Worm (Caenorhabditis elegans) whole organism, L4 larva: ENCODE data around the gene glc-4.

Source experiments
- R02D3.7 ChIP-seq: fragments of 150-350 bp; sonication (generic microtip); optimal IDR thresholded peaks from 3 replicates; lab custom pipeline; 2014; ENCODE audit warnings: missing biosample characterization, missing genetic modification characterization
- T20F7.1 ChIP-seq: fragments of 200-800 bp; sonication (Bioruptor generic); optimal IDR thresholded peaks from 2 replicates; lab custom pipeline; 2018; ENCODE audit warnings: mild to moderate bottlenecking, missing genetic modification characterization, missing compliant biosample characterization
- Y105C5A.15 ChIP-seq: fragments of 200-800 bp; sonication (Bioruptor generic); IDR thresholded peaks from 2 replicates; pipeline ENCODE4 v1.3.6; 2022; ENCODE audit warnings: missing genetic modification characterization, missing compliant biosample characterization
- Y48G9A.11 ChIP-seq: fragments of 200-800 bp; sonication (Bioruptor generic); IDR thresholded peaks from 2 replicates; pipeline ENCODE4 v1.3.6; 2022; ENCODE audit warnings: missing genetic modification reagents, missing genetic modification characterization, missing compliant biosample characterization
- Y5F2A.4 ChIP-seq: fragments of 200-800 bp; sonication (Bioruptor generic); optimal IDR thresholded peaks from 2 replicates; lab custom pipeline; 2018; ENCODE audit warnings: mild to moderate bottlenecking, missing genetic modification characterization, missing compliant biosample characterization
- aha-1 ChIP-seq: fragments of 150-350 bp; peaks from one replicate; lab custom pipeline; 2014; ENCODE audit warnings: missing biosample characterization, missing genetic modification characterization
- ama-1 ChIP-seq: fragments of 150-350 bp; optimal IDR thresholded peaks from 2 replicates; lab custom pipeline; 2014; ENCODE audit warnings: inconsistent platforms, mixed read lengths
- arid-1 ChIP-seq: fragments of 200-800 bp; sonication (Bioruptor generic); conservative IDR thresholded peaks from 2 replicates; pipeline ENCODE4 v1.3.6; 2022; ENCODE audit warnings: missing genetic modification reagents, missing genetic modification characterization, missing compliant biosample characterization
- attf-4 ChIP-seq: sonication (generic microtip); optimal IDR thresholded peaks from 3 replicates; lab custom pipeline; 2017; ENCODE audit warnings: missing biosample characterization, missing genetic modification characterization
- ceh-62 ChIP-seq: sonication (generic microtip); optimal IDR thresholded peaks from 2 replicates; lab custom pipeline; 2017; ENCODE audit warnings: missing biosample characterization, missing genetic modification characterization
- daf-12 ChIP-seq: fragments of 150-350 bp; optimal IDR thresholded peaks from 2 replicates; lab custom pipeline; 2014; ENCODE audit warnings: missing biosample characterization, missing genetic modification reagents, missing genetic modification characterization
- daf-16 ChIP-seq, 3 experiments: sonication (generic microtip); optimal IDR thresholded peaks; 2 replicates each; lab custom pipeline; 2016 to 2017; ENCODE audit warnings: missing genetic modification characterization in 3 of 3, missing genetic modification reagents in 3 of 3, mild to moderate bottlenecking in 2 of 3, missing compliant biosample characterization in 2 of 3, missing biosample characterization in 1 of 3, moderate library complexity in 1 of 3
- dmd-6 ChIP-seq: fragments of 200-800 bp; sonication (Bioruptor generic); IDR thresholded peaks from 2 replicates; pipeline ENCODE4 v1.3.6; 2022; ENCODE audit warnings: missing genetic modification reagents, missing genetic modification characterization, missing compliant biosample characterization
- dmd-8 ChIP-seq: fragments of 200-800 bp; sonication (Bioruptor generic); IDR thresholded peaks from 2 replicates; pipeline ENCODE4 v1.3.6; 2022; ENCODE audit warnings: missing genetic modification characterization, missing compliant biosample characterization
- dve-1 ChIP-seq: sonication (generic microtip); optimal IDR thresholded peaks from 2 replicates; lab custom pipeline; 2017; ENCODE audit warnings: antibody characterized with exemption, mild to moderate bottlenecking, missing genetic modification characterization, missing compliant biosample characterization; ENCODE audit not compliant: insufficient read depth
- fkh-10 ChIP-seq: fragments of 150-350 bp; optimal IDR thresholded peaks from 2 replicates; lab custom pipeline; 2014; ENCODE audit warnings: missing biosample characterization, missing genetic modification reagents, missing genetic modification characterization
- gei-8 ChIP-seq: fragments of 200-800 bp; sonication (Bioruptor generic); optimal IDR thresholded peaks from 2 replicates; lab custom pipeline; 2018; ENCODE audit warnings: mild to moderate bottlenecking, missing genetic modification characterization, missing compliant biosample characterization
- hif-1 ChIP-seq, 2 experiments: sonication (generic microtip); optimal IDR thresholded peaks; 2 replicates each; lab custom pipeline; 2016 to 2017; ENCODE audit warnings: missing compliant biosample characterization in 2 of 2, missing genetic modification characterization in 2 of 2, missing genetic modification reagents in 2 of 2, missing genotype in 2 of 2, mild to moderate bottlenecking in 1 of 2
- hlh-11 ChIP-seq: fragments of 200-800 bp; sonication (Bioruptor generic); optimal IDR thresholded peaks from 2 replicates; lab custom pipeline; 2018; ENCODE audit warnings: mild to moderate bottlenecking, missing genetic modification characterization, missing compliant biosample characterization
- hlh-30 ChIP-seq: sonication (generic microtip); optimal IDR thresholded peaks from 2 replicates; lab custom pipeline; 2017; ENCODE audit warnings: antibody characterized with exemption, mild to moderate bottlenecking, missing genetic modification characterization, missing compliant biosample characterization; ENCODE audit not compliant: insufficient read depth
- lim-7 ChIP-seq: fragments of 200-800 bp; sonication (Bioruptor generic); IDR thresholded peaks from 2 replicates; pipeline ENCODE4 v1.3.6; 2022; ENCODE audit warnings: missing genetic modification characterization, missing compliant biosample characterization
- lin-1 ChIP-seq: fragments of 200-800 bp; sonication (Bioruptor generic); IDR thresholded peaks from 2 replicates; pipeline ENCODE4 v1.3.6; 2022; ENCODE audit warnings: missing genetic modification reagents, missing genetic modification characterization, missing compliant biosample characterization
- lin-13 ChIP-seq: fragments of 150-350 bp; optimal IDR thresholded peaks from 2 replicates; lab custom pipeline; 2014; ENCODE audit warnings: missing biosample characterization, missing genetic modification reagents, missing genetic modification characterization
- lin-15B ChIP-seq: fragments of 150-350 bp; sonication (generic microtip); optimal IDR thresholded peaks from 3 replicates; lab custom pipeline; 2014; ENCODE audit warnings: missing biosample characterization, missing genetic modification characterization
- lin-29 ChIP-seq: fragments of 200-800 bp; sonication (Bioruptor generic); IDR thresholded peaks from 2 replicates; pipeline ENCODE4 v1.3.6; 2022; ENCODE audit warnings: missing genetic modification reagents, missing genetic modification characterization, missing compliant biosample characterization
- lsy-2 ChIP-seq, 2 experiments: fragments of 150-350 bp in 1 of 2; sonication (generic microtip) in 1 of 2; optimal IDR thresholded peaks; 2 replicates each; lab custom pipeline; 2014 to 2017; ENCODE audit warnings: missing biosample characterization in 2 of 2, missing genetic modification characterization in 2 of 2
- madf-5 ChIP-seq, 2 experiments: fragments of 200-800 bp; sonication (Bioruptor generic); IDR thresholded peaks; 2 replicates each; pipeline ENCODE4 v1.3.6; 2022; ENCODE audit warnings: missing compliant biosample characterization in 2 of 2, missing genetic modification characterization in 2 of 2
- mdl-1 ChIP-seq, 2 experiments: fragments of 150-350 bp in 1 of 2; sonication (generic microtip) in 1 of 2; optimal IDR thresholded peaks; 2 replicates each; lab custom pipeline; 2014 to 2017; ENCODE audit warnings: missing biosample characterization in 2 of 2, missing genetic modification characterization in 2 of 2
- nhr-10 ChIP-seq: fragments of 150-350 bp; optimal IDR thresholded peaks from 2 replicates; lab custom pipeline; 2014; ENCODE audit warnings: missing biosample characterization, missing genetic modification characterization
- nhr-11 ChIP-seq: fragments of 150-350 bp; optimal IDR thresholded peaks from 2 replicates; lab custom pipeline; 2014; ENCODE audit warnings: missing biosample characterization, missing genetic modification characterization
- nhr-28 ChIP-seq: fragments of 150-350 bp; optimal IDR thresholded peaks from 2 replicates; lab custom pipeline; 2014; ENCODE audit warnings: missing biosample characterization, missing genetic modification characterization
- nhr-76 ChIP-seq: fragments of 150-350 bp; optimal IDR thresholded peaks from 2 replicates; lab custom pipeline; 2014; ENCODE audit warnings: missing biosample characterization, missing genetic modification characterization
- pqm-1 ChIP-seq: sonication (generic microtip); optimal IDR thresholded peaks from 2 replicates; lab custom pipeline; 2017; ENCODE audit warnings: missing biosample characterization, missing genetic modification characterization
- spr-1 ChIP-seq: sonication (generic microtip); optimal IDR thresholded peaks from 2 replicates; lab custom pipeline; 2016; ENCODE audit warnings: mild to moderate bottlenecking, missing genetic modification characterization, missing compliant biosample characterization
- unc-39 ChIP-seq: sonication (generic microtip); optimal IDR thresholded peaks from 2 replicates; lab custom pipeline; 2017; ENCODE audit warnings: missing biosample characterization, missing genetic modification characterization
- unc-62 ChIP-seq, 3 experiments: fragments of 150-350 bp in 1 of 3; sonication (generic microtip); optimal IDR thresholded peaks in 2 of 3; peaks in 1 of 3; 1 replicate in 1 of 3; 2 replicates in 2 of 3; lab custom pipeline; 2014 to 2017; ENCODE audit warnings: missing biosample characterization in 3 of 3, missing genetic modification characterization in 3 of 3, missing genetic modification reagents in 3 of 3, missing genotype in 1 of 3
- zfp-2 ChIP-seq: sonication (generic microtip); optimal IDR thresholded peaks from 2 replicates; lab custom pipeline; 2016; ENCODE audit warnings: mild to moderate bottlenecking, missing genetic modification characterization, missing compliant biosample characterization
- ztf-11 ChIP-seq: fragments of 150-350 bp; optimal IDR thresholded peaks from 2 replicates; lab custom pipeline; 2014; ENCODE audit warnings: missing biosample characterization, missing genetic modification characterization

The glc-4 gene

DNA sequence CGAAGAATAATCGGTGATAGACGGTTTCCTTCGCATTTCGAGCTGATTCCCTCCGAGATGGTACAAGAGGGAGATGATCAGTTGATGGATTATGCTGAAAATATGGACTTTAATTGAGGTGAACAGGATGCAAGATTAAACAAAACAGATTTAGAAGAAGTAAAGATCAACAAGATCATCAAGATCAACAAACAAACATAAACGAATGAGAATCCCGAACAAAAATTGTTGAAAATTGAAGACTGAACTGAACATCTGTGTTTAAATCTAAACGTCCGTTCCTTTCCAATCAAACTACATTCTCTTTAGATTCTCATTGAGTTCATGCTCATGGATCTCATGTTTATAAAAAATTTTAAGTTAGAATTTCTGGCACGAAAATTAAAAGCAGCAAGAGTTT, at the start of gene glc-4:
Gene glc-4, minus strand, starts transcription at position 101 of the 400 bp plus-strand sequence.
- no peak for TF ChIP-seq lim-7 (GFP tag; lab: Robert Waterston, UW)

DNA sequence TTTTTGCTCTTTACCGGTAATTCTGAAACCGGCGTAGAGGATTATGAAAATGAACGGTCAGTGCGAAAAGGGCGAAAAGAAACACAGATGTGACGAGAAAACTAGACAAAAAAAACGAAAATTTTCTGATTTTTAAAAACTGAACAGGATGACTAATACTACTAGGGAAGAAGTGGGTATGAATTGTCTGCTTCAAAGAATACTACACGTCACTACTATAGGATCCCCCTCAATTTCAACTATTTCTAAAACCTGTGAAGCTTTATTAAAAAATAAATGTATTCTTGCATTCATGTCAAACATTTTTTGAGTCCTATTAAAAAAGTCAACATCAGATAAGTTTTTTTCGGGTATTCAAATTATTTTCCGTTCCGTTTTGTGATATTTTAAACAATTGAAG, 49.3 kb upstream of the glc-4 start:
- TF ChIP-seq lin-15B (tag; lab: Kevin White, UChicago) (no peak), ama-1 (lab: Kevin White, UChicago) (no peak), unc-62 (GFP tag; optimal IDR thresholded peaks at IDR 0.05 in 1 of 2; lab: Kevin White, UChicago) (peak in 1 of 2 experiments; percentile 56), unc-62 (tag; optimal IDR thresholded peaks at IDR 0.05; lab: Kevin White, UChicago) (no peak), madf-5 (GFP tag; IDR thresholded peaks at IDR 0.05; lab: Robert Waterston, UW) (no peak), ztf-11 (tag; lab: Kevin White, UChicago) (no peak), dmd-8 (no peak), lsy-2 (tag; optimal IDR thresholded peaks at IDR 0.05; lab: Kevin White, UChicago) (no peak), ceh-62 (tag; lab: Kevin White, UChicago) (no peak), aha-1 (tag; lab: Kevin White, UChicago) (peak; percentile 55)

DNA sequence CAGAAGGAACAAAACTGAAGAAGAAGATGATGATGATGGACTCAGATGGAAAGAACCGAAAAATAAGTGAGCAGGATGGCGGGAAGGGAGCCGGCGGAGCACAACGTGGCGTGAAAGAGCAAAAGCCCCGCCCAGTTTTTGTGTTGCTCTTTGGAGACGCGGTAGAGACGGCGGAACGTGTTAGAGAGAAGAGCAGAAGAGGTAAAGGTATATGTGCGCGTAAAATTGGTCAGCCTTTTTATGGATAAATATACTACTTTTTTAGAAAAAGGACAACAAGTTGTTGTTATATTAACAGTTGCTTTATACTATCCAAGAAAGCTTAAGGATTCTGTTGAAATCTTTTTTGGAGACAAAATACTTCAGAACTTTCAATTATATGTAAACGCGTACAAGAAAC, 42.3 kb upstream of the glc-4 start, which contains the start of gene E04F6.10:
Gene E04F6.10, minus strand, starts transcription at position 101 of the 400 bp plus-strand sequence.
- TF ChIP-seq lin-13 (GFP tag; lab: Kevin White, UChicago) (no peak), mdl-1 (tag; optimal IDR thresholded peaks at IDR 0.05; lab: Kevin White, UChicago) (no peak), aha-1 (tag; lab: Kevin White, UChicago) (peak; percentile 66), nhr-76 (no peak), pqm-1 (no peak), arid-1 (GFP tag; lab: Robert Waterston, UW) (no peak), unc-62 (GFP tag; optimal IDR thresholded peaks at IDR 0.05 in 1 of 2; lab: Kevin White, UChicago) (peak in 1 of 2 experiments; percentile 57), unc-62 (tag; optimal IDR thresholded peaks at IDR 0.05; lab: Kevin White, UChicago) (no peak), R02D3.7 (tag; lab: Kevin White, UChicago) (no peak)

DNA sequence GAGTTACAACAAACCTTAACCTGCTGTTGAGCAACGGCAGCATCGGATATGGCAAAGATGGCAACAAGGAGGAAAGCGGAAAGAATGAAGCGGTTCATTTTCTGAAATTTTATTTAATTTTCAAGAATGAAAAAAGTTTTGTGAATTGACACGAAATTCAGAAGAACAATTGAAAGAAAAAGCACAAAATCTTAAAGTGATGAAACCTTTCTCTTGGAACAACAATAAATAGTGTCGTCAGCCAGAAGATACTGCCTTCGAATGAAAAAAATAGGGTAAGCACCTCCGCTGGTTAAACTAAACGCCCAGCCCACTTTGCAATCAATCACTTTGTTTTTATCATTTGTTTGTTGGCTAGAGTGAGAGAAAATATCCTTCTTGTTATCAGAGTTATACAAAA, 37.3 kb upstream of the glc-4 start, which contains the start of gene E04F6.9:
Gene E04F6.9, minus strand, starts transcription at position 101 of the 400 bp plus-strand sequence.
- TF ChIP-seq daf-16 (GFP tag; optimal IDR thresholded peaks at IDR 0.05; lab: Kevin White, UChicago) (peak in 1 of 2 experiments; percentile 36), daf-16 (tag; optimal IDR thresholded peaks at IDR 0.05; lab: Kevin White, UChicago) (no peak), Y5F2A.4 (GFP tag; lab: Kevin White, UChicago) (no peak), nhr-10 (tag; lab: Kevin White, UChicago) (no peak), hlh-11 (no peak)

DNA sequence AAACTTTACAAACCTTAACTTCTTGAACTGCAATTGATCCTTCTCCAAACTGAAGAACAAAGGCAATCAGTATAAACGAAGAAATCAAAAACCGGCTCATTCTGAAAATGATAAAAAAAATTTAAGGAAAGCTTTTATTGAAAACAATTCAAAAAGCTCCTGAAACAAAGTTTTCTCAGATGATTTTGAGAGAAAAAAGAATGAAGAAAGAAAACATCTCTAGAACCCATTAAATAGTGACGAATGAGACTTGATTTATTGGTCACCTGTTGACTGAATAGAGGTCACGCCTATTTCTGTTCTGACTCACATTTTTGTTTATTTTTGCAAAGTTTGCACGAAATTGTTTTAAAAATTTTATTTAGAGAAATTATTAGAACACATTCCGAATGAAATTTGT, 36.5 kb upstream of the glc-4 start, which contains the start of gene E04F6.8:
Gene E04F6.8, minus strand, starts transcription at position 101 of the 400 bp plus-strand sequence.
- TF ChIP-seq spr-1 (tag; lab: Kevin White, UChicago) (no peak), hlh-30 (tag; lab: Kevin White, UChicago) (peak; percentile 38), nhr-11 (tag; lab: Kevin White, UChicago) (peak; percentile 8), daf-16 (GFP tag; optimal IDR thresholded peaks at IDR 0.05; lab: Kevin White, UChicago) (peak in 1 of 2 experiments; percentile 75), daf-16 (tag; optimal IDR thresholded peaks at IDR 0.05; lab: Kevin White, UChicago) (no peak)

DNA sequence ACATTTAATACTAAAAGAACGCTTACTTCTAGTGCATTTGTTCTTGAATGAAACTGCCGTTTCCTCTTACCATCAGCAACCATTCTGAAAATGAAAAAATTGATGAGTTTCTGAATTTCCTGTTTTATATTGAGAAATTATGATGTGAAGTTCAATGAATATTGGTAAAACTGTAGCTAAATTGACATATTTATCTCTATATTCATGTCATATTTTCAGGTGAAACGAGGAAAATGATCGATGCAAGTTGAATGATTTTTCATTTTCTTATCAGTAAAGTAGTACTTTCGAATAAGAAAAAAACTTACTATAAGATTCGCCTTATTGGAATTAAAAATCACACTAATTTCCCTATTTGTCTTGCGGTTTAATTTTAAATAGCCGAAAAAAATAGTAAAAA, 35.4 kb upstream of the glc-4 start, which contains the start of gene E04F6.15:
Gene E04F6.15, minus strand, starts transcription at position 101 of the 400 bp plus-strand sequence.
- TF ChIP-seq dmd-6, result peak; percentile 47; the same call in 1 of the 2 replicates
- TF ChIP-seq T20F7.1 (GFP tag; lab: Kevin White, UChicago), result peak; percentile 10
- TF ChIP-seq dve-1, result peak; percentile 31
- TF ChIP-seq fkh-10 (GFP tag; lab: Kevin White, UChicago), result no peak
- TF ChIP-seq, all 104 proteins: peak for 3

DNA sequence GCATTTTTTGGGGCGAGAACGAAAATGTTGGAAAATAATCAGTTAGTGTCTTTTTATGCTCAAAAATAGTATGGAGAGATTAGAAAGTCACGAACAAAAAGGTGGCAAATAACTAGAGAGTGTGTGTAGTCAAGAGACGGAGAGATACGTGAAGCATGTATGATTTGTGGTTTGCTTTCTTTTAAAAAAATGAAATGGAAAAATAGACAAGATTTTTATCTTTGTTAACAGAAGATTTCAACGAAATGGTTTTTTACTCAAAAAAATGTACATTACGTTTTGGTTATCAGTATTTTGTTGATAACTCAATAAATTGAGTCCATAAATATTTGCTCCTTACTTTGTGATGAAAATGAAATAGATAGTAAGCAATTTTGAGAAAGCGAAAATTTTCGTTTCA, 33.4 kb upstream of the glc-4 start, which contains the start of gene dhs-7:
Gene dhs-7, minus strand, starts transcription at position 277 of the 400 bp plus-strand sequence.
- TF ChIP-seq Y105C5A.15 (GFP tag; lab: Robert Waterston, UW) (no peak), lin-1 (GFP tag; lab: Robert Waterston, UW) (no peak), fkh-10 (GFP tag; lab: Kevin White, UChicago) (no peak), dmd-6 (peak; percentile 36; the same call in 1 of the 2 replicates), R02D3.7 (tag; lab: Kevin White, UChicago) (no peak), zfp-2 (tag; lab: Kevin White, UChicago) (no peak), Y48G9A.11 (GFP tag; lab: Robert Waterston, UW) (no peak), daf-16 (GFP tag; optimal IDR thresholded peaks at IDR 0.05; lab: Kevin White, UChicago) (no peak), daf-16 (tag; optimal IDR thresholded peaks at IDR 0.05; lab: Kevin White, UChicago) (peak; percentile 70), hif-1 (tag; optimal IDR thresholded peaks at IDR 0.05; lab: Kevin White, UChicago) (no peak), nhr-28 (tag; lab: Kevin White, UChicago) (peak; percentile 34), unc-39 (no peak), pqm-1 (peak; percentile 47), gei-8 (GFP tag; lab: Kevin White, UChicago) (no peak), attf-4 (tag; lab: Kevin White, UChicago) (no peak), daf-12 (tag; lab: Kevin White, UChicago) (no peak), lin-29 (GFP tag; lab: Robert Waterston, UW) (no peak)
